Worm (Caenorhabditis elegans) whole organism, mixed stage, embryonic: ENCODE data around the gene F14D7.9.

Source experiments
- M03D4.4 ChIP-seq: sonication (generic microtip); optimal IDR thresholded peaks from 2 replicates; lab custom pipeline; 2017; ENCODE audit warnings: mild to moderate bottlenecking, missing genetic modification characterization, missing compliant biosample characterization
- bed-3 ChIP-seq: fragments of 200-800 bp; sonication (Bioruptor generic); optimal IDR thresholded peaks from 3 replicates; lab custom pipeline; 2018; ENCODE audit warnings: mild to moderate bottlenecking, missing genetic modification characterization, moderate library complexity, missing compliant biosample characterization
- blmp-1 ChIP-seq: fragments of 150-350 bp; optimal IDR thresholded peaks from 2 replicates; lab custom pipeline; 2014; ENCODE audit warnings: missing biosample characterization, missing genetic modification characterization
- ceh-43 ChIP-seq: fragments of 200-800 bp; sonication (Bioruptor generic); optimal IDR thresholded peaks from 2 replicates; lab custom pipeline; 2018; ENCODE audit warnings: mild to moderate bottlenecking, missing genetic modification characterization, moderate library complexity, missing compliant biosample characterization
- lin-13 ChIP-seq: fragments of 150-350 bp; optimal IDR thresholded peaks from 2 replicates; lab custom pipeline; 2014; ENCODE audit warnings: missing biosample characterization, missing genetic modification characterization
- nhr-237 ChIP-seq: fragments of 150-350 bp; optimal IDR thresholded peaks from 2 replicates; lab custom pipeline; 2014; ENCODE audit warnings: missing biosample characterization, missing genetic modification characterization
- nhr-76 ChIP-seq: sonication (generic microtip); optimal IDR thresholded peaks from 2 replicates; lab custom pipeline; 2017; ENCODE audit warnings: missing biosample characterization, missing genetic modification characterization
- pha-4 ChIP-seq: fragments of 150-350 bp; optimal IDR thresholded peaks from 2 replicates; lab custom pipeline; 2018; ENCODE audit warnings: missing biosample characterization, missing genetic modification reagents, missing genetic modification characterization
- snpc-4 ChIP-seq: fragments of 150-350 bp; optimal IDR thresholded peaks from 2 replicates; lab custom pipeline; 2014; ENCODE audit warnings: missing biosample characterization, missing genetic modification characterization
- unc-39 ChIP-seq: fragments of 150-350 bp; optimal IDR thresholded peaks from 2 replicates; lab custom pipeline; 2014; ENCODE audit warnings: missing biosample characterization, missing genetic modification characterization
- unc-62 ChIP-seq: fragments of 150-350 bp; optimal IDR thresholded peaks from 2 replicates; lab custom pipeline; 2014; ENCODE audit warnings: missing biosample characterization, missing genetic modification reagents, missing genetic modification characterization

DNA sequence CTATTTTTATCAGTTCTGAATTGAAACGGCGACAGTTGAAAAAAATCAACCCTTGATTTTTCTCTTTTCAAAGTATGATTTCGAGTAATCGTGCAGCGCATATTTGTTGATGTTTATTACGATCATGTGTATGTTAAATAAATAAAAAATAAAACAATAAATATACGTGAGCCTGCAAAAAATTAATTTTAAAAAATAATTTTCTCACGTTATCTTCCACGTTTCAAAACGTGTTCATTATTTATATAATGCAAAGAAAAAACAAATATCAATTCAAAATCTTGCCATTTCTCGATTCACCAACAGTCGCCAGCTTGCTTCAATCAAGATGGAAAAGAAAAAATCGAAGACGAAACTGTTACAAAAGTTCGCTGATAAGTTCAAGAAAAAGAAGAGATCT lies 11.3 kb upstream of the F14D7.9 start, which contains the start of gene F40G12.10:
- TF ChIP-seq snpc-4 (tag; lab: Kevin White, UChicago) (no peak), nhr-237 (tag; lab: Kevin White, UChicago) (no peak), pha-4 (tag; lab: Kevin White, UChicago) (no peak), nhr-76 (no peak), ceh-43 (no peak), unc-39 (tag; lab: Kevin White, UChicago) (no peak), unc-62 (no peak), M03D4.4 (tag; lab: Kevin White, UChicago) (no peak), blmp-1 (tag; lab: Kevin White, UChicago) (no peak), lin-13 (tag; lab: Kevin White, UChicago) (no peak), bed-3 (no peak)
